Worm (Caenorhabditis elegans): ENCODE data around the gene C47E12.14.

ce11 chrIV:10007758-10008157 is 31.6 kb upstream of the C47E12.14 start:
- TF ChIP-seq flt-1 (GFP tag; IDR thresholded peaks at IDR 0.05) (no peak), scrt-1 (GFP tag; IDR thresholded peaks at IDR 0.05) (no peak), pes-1 (GFP tag; IDR thresholded peaks at IDR 0.05) (no peak), ama-1 (optimal IDR thresholded peaks at IDR 0.05) (no peak), ceh-36 (tag; optimal IDR thresholded peaks at IDR 0.05) (no peak), aly-1 (tag; optimal IDR thresholded peaks at IDR 0.05) (no peak), tbx-11 (GFP tag; IDR thresholded peaks at IDR 0.05) (no peak), ets-7 (tag; optimal IDR thresholded peaks at IDR 0.05) (no peak)
